Worm (Caenorhabditis elegans) whole organism, mixed stage, embryonic: ENCODE results near the gene tbx-43.

Source experiments
- ces-1 ChIP-seq: fragments of 150-350 bp; optimal IDR thresholded peaks from 2 replicates; lab custom pipeline; 2014; ENCODE audit warnings: missing biosample characterization, missing genetic modification reagents, missing genetic modification characterization
- elt-1 ChIP-seq: sonication (generic microtip); optimal IDR thresholded peaks from 2 replicates; lab custom pipeline; 2017; ENCODE audit warnings: missing genetic modification characterization, mild to moderate bottlenecking, missing compliant biosample characterization, antibody characterized with exemption, moderate library complexity, borderline replicate concordance; ENCODE audit not compliant: insufficient read depth
- elt-3 ChIP-seq: fragments of 150-350 bp; optimal IDR thresholded peaks from 2 replicates; lab custom pipeline; 2014; ENCODE audit warnings: missing biosample characterization, missing genetic modification characterization
- lsy-2 ChIP-seq: fragments of 150-350 bp; optimal IDR thresholded peaks from 2 replicates; lab custom pipeline; 2014; ENCODE audit warnings: missing biosample characterization, missing genetic modification characterization
- mep-1 ChIP-seq: fragments of 150-350 bp; optimal IDR thresholded peaks from 2 replicates; lab custom pipeline; 2017; ENCODE audit warnings: missing biosample characterization, missing genetic modification reagents, missing genetic modification characterization, inconsistent platforms
- nhr-12 ChIP-seq: fragments of 150-350 bp; optimal IDR thresholded peaks from 2 replicates; lab custom pipeline; 2014; ENCODE audit warnings: missing biosample characterization, missing genetic modification characterization
- nhr-237 ChIP-seq: fragments of 150-350 bp; optimal IDR thresholded peaks from 2 replicates; lab custom pipeline; 2014; ENCODE audit warnings: missing biosample characterization, missing genetic modification characterization
- nhr-28 ChIP-seq: fragments of 150-350 bp; optimal IDR thresholded peaks from 2 replicates; lab custom pipeline; 2014; ENCODE audit warnings: missing biosample characterization, missing genetic modification characterization
- pha-4 ChIP-seq: fragments of 150-350 bp; optimal IDR thresholded peaks from 2 replicates; lab custom pipeline; 2018; ENCODE audit warnings: missing biosample characterization, missing genetic modification reagents, missing genetic modification characterization
- sem-2 ChIP-seq: fragments of 200-800 bp; sonication (Bioruptor generic); optimal IDR thresholded peaks from 2 replicates; lab custom pipeline; 2018; ENCODE audit warnings: mild to moderate bottlenecking, missing genetic modification characterization, missing compliant biosample characterization
- snpc-4 ChIP-seq: fragments of 150-350 bp; optimal IDR thresholded peaks from 2 replicates; lab custom pipeline; 2014; ENCODE audit warnings: missing biosample characterization, missing genetic modification characterization
- sptf-1 ChIP-seq: sonication (generic microtip); optimal IDR thresholded peaks from 2 replicates; lab custom pipeline; 2017; ENCODE audit warnings: mild to moderate bottlenecking, missing genetic modification characterization, moderate library complexity, missing compliant biosample characterization
- unc-62 ChIP-seq: fragments of 150-350 bp; optimal IDR thresholded peaks from 2 replicates; lab custom pipeline; 2014; ENCODE audit warnings: missing biosample characterization, missing genetic modification reagents, missing genetic modification characterization
- ztf-11 ChIP-seq: fragments of 150-350 bp; optimal IDR thresholded peaks from 2 replicates; lab custom pipeline; 2014; ENCODE audit warnings: missing biosample characterization, missing genetic modification characterization

- TF ChIP-seq nhr-28 (no peak), elt-3 (no peak), lsy-2 (tag; lab: Kevin White, UChicago) (no peak), nhr-12 (no peak), elt-1 (no peak), snpc-4 (tag; lab: Kevin White, UChicago) (no peak), mep-1 (tag; lab: Kevin White, UChicago) (no peak), sptf-1 (tag; lab: Kevin White, UChicago) (no peak), nhr-237 (no peak), sem-2 (GFP tag; lab: Kevin White, UChicago) (no peak), ces-1 (GFP tag; lab: Kevin White, UChicago) (no peak), ztf-11 (tag; lab: Kevin White, UChicago) (no peak), unc-62 (GFP tag; lab: Kevin White, UChicago) (no peak), pha-4 (tag; lab: Kevin White, UChicago) (no peak)
Measured at ce11 chrIII:1733001-1733400, 36.9 kb downstream of the tbx-43 start, which contains the start of gene ser-4.
